Fruit fly (Drosophila melanogaster) Kc167 (cell line): ENCODE results near the gene Toll-6.

Experiments
- Myc ChIP-seq: fragments of >200 bp; optimal IDR thresholded peaks from 2 replicates; lab custom pipeline; 2017; ENCODE audit warnings: missing external identifiers
- Sin3A ChIP-seq: fragments of >200 bp; optimal IDR thresholded peaks from 2 replicates; lab custom pipeline; 2018; ENCODE audit warnings: missing external identifiers
- insv ChIP-seq: fragments of >200 bp; optimal IDR thresholded peaks from 3 replicates; lab custom pipeline; 2018; ENCODE audit warnings: missing external identifiers
- ttk ChIP-seq: sonication (Bioruptor generic); optimal IDR thresholded peaks from 2 replicates; lab custom pipeline; 2017; ENCODE audit warnings: missing external identifiers

dm6 chr3L:15304224-15305035 is 32.1 kb upstream of the Toll-6 start, which contains the start of gene CG7255:
- TF ChIP-seq ttk (no peak), insv (lab: Kevin White, UChicago) (no peak), Sin3A (lab: Kevin White, UChicago) (no peak), Myc (no peak)
